Worm (Caenorhabditis elegans): ENCODE measurements around the gene C18A11.4.

ce11 chrX:8014407-8015003 lies 30.8 kb upstream of the C18A11.4 start, which contains the start of gene unk-1:
- TF ChIP-seq ama-1 (optimal IDR thresholded peaks at IDR 0.05) (no peak), ceh-82 (tag; optimal IDR thresholded peaks at IDR 0.05) (no peak), lsy-2 (tag; optimal IDR thresholded peaks at IDR 0.05) (no peak), nhr-77 (tag; optimal IDR thresholded peaks at IDR 0.05) (no peak), mab-5 (tag; optimal IDR thresholded peaks at IDR 0.05) (no peak), lin-13 (GFP tag; optimal IDR thresholded peaks at IDR 0.05) (no peak)

Data from whole organism, L2 larva.